Fruit fly (Drosophila melanogaster) whole organism, embryonic: Measurements from ENCODE around the gene CG14100.

Source experiments
- Aef1 ChIP-seq: fragments of 200-800 bp; sonication (Bioruptor generic); IDR thresholded peaks from 3 replicates; pipeline ENCODE4 v1.3.6; 2022; ENCODE audit warnings: missing biosample characterization, missing genetic modification characterization
- Atf3 ChIP-seq: fragments of 200-800 bp; sonication (Bioruptor generic); optimal IDR thresholded peaks from 3 replicates; lab custom pipeline; 2016; ENCODE audit warnings: missing biosample characterization, missing genetic modification characterization
- Bdp1 ChIP-seq: fragments of 200-800 bp; sonication (Bioruptor generic); optimal IDR thresholded peaks from 3 replicates; lab custom pipeline; 2016; ENCODE audit warnings: missing biosample characterization, missing genetic modification characterization
- CG12391 ChIP-seq: fragments of 200-800 bp; sonication (Bioruptor generic); optimal IDR thresholded peaks from 3 replicates; lab custom pipeline; 2018; ENCODE audit warnings: missing biosample characterization, mild to moderate bottlenecking, missing genetic modification characterization, moderate library complexity
- CG14050 ChIP-seq: fragments of 200-800 bp; sonication (Bioruptor generic); IDR thresholded peaks from 3 replicates; pipeline ENCODE4 v1.3.6; 2022; ENCODE audit warnings: missing biosample characterization, missing genetic modification characterization
- CG1602 ChIP-seq: fragments of 200-800 bp; sonication (Bioruptor generic); optimal IDR thresholded peaks from 3 replicates; lab custom pipeline; 2016; ENCODE audit warnings: missing biosample characterization, missing genetic modification characterization
- CG17829 ChIP-seq: fragments of 200-800 bp; optimal IDR thresholded peaks from 2 replicates; lab custom pipeline; 2019; ENCODE audit warnings: missing biosample characterization, mild to moderate bottlenecking, missing genetic modification characterization, moderate library complexity
- CG18764 ChIP-seq: fragments of 200-800 bp; sonication (Bioruptor generic); optimal IDR thresholded peaks from 3 replicates; lab custom pipeline; 2016; ENCODE audit warnings: missing biosample characterization, missing genetic modification characterization
- CG31224 ChIP-seq: fragments of 200-800 bp; sonication (Bioruptor generic); IDR thresholded peaks from 2 replicates; pipeline ENCODE4 v1.3.6; 2022; ENCODE audit warnings: missing biosample characterization, missing genetic modification characterization
- CG4360 ChIP-seq: fragments of 200-800 bp; sonication (Bioruptor generic); IDR thresholded peaks from 2 replicates; pipeline ENCODE4 v1.3.6; 2022; ENCODE audit warnings: missing biosample characterization, missing genetic modification characterization
- CG5245 ChIP-seq: fragments of 200-800 bp; sonication (Bioruptor generic); optimal IDR thresholded peaks from 3 replicates; lab custom pipeline; 2016; ENCODE audit warnings: missing biosample characterization, missing genetic modification characterization
- CG6854 ChIP-seq: fragments of 200-800 bp; sonication (Bioruptor generic); optimal IDR thresholded peaks from 3 replicates; lab custom pipeline; 2017; ENCODE audit warnings: missing biosample characterization, mild to moderate bottlenecking, missing genetic modification characterization
- CG7839 ChIP-seq: fragments of 200-800 bp; sonication (Bioruptor generic); optimal IDR thresholded peaks from 3 replicates; lab custom pipeline; 2018; ENCODE audit warnings: missing biosample characterization, mild to moderate bottlenecking, missing genetic modification characterization, moderate library complexity
- CG9437 ChIP-seq: fragments of 200-800 bp; sonication (Bioruptor generic); optimal IDR thresholded peaks from 2 replicates; lab custom pipeline; 2018; ENCODE audit warnings: missing biosample characterization, mild to moderate bottlenecking, missing genetic modification characterization
- CG9727 ChIP-seq: fragments of 200-800 bp; sonication (Bioruptor generic); optimal IDR thresholded peaks from 3 replicates; lab custom pipeline; 2017; ENCODE audit warnings: missing biosample characterization, mild to moderate bottlenecking, missing genetic modification characterization
- CTCF ChIP-seq: fragments of 200-800 bp; sonication (Bioruptor generic); optimal IDR thresholded peaks from 2 replicates; lab custom pipeline; 2017; ENCODE audit warnings: missing biosample characterization, mild to moderate bottlenecking, missing genetic modification characterization, moderate library complexity
- Chrac-16 ChIP-seq: fragments of 200-800 bp; sonication (Bioruptor generic); optimal IDR thresholded peaks from 3 replicates; lab custom pipeline; 2016; ENCODE audit warnings: missing biosample characterization, missing genetic modification characterization
- D19A ChIP-seq: fragments of 200-800 bp; optimal IDR thresholded peaks from 3 replicates; lab custom pipeline; 2019; ENCODE audit warnings: missing biosample characterization, mild to moderate bottlenecking, missing genetic modification characterization, moderate library complexity
- D19B ChIP-seq: fragments of 200-800 bp; sonication (Bioruptor generic); optimal IDR thresholded peaks from 2 replicates; lab custom pipeline; 2017; ENCODE audit warnings: missing biosample characterization, mild to moderate bottlenecking, missing genetic modification characterization
- Dek ChIP-seq: fragments of 200-800 bp; sonication (Bioruptor generic); optimal IDR thresholded peaks from 3 replicates; lab custom pipeline; 2019; ENCODE audit warnings: missing biosample characterization, mild to moderate bottlenecking, missing genetic modification characterization, moderate library complexity
- Dfd ChIP-seq, 2 experiments: fragments of >200 bp; optimal IDR thresholded peaks; 2 replicates each; lab custom pipeline; 2017; ENCODE audit warnings: missing biosample characterization in 2 of 2, missing genetic modification characterization in 2 of 2
- Drgx ChIP-seq: fragments of 200-800 bp; sonication (Bioruptor generic); IDR thresholded peaks from 2 replicates; pipeline ENCODE4 v1.3.6; 2022; ENCODE audit warnings: missing biosample characterization, missing genetic modification characterization
- ERR ChIP-seq: fragments of 200-800 bp; sonication (Bioruptor generic); optimal IDR thresholded peaks from 2 replicates; lab custom pipeline; 2016; ENCODE audit warnings: missing biosample characterization, missing genetic modification characterization
- Ets65A ChIP-seq: fragments of 200-800 bp; sonication (Bioruptor generic); peaks from one replicate; lab custom pipeline; 2016; ENCODE audit warnings: missing biosample characterization, missing genetic modification characterization
- Fer3 ChIP-seq: fragments of 200-800 bp; sonication (Bioruptor generic); optimal IDR thresholded peaks from 2 replicates; lab custom pipeline; 2018; ENCODE audit warnings: missing biosample characterization, mild to moderate bottlenecking, missing genetic modification characterization, moderate library complexity
- GATAe ChIP-seq: fragments of 200-800 bp; sonication (Bioruptor generic); conservative IDR thresholded peaks from 2 replicates; pipeline ENCODE4 v1.3.6; 2022; ENCODE audit warnings: missing biosample characterization, missing genetic modification characterization
- H2.0 ChIP-seq: fragments of 200-800 bp; sonication (Bioruptor generic); IDR thresholded peaks from 2 replicates; pipeline ENCODE4 v1.3.6; 2022; ENCODE audit warnings: missing biosample characterization, missing genetic modification characterization
- HLH54F ChIP-seq: fragments of 200-800 bp; sonication (Bioruptor generic); optimal IDR thresholded peaks from 3 replicates; lab custom pipeline; 2016; ENCODE audit warnings: missing biosample characterization, missing genetic modification characterization
- Hsf ChIP-seq: fragments of 200-800 bp; sonication (Bioruptor generic); optimal IDR thresholded peaks from 3 replicates; lab custom pipeline; 2016; ENCODE audit warnings: missing biosample characterization, missing genetic modification characterization
- Max ChIP-seq: fragments of 200-800 bp; sonication (Bioruptor generic); optimal IDR thresholded peaks from 2 replicates; lab custom pipeline; 2016; ENCODE audit warnings: missing biosample characterization, mild to moderate bottlenecking, missing genetic modification characterization
- Med ChIP-seq: fragments of 200-800 bp; sonication (Bioruptor generic); peaks from one replicate; lab custom pipeline; 2016; ENCODE audit warnings: missing biosample characterization, missing genetic modification characterization, mild to moderate bottlenecking, inconsistent platforms, moderate library complexity
- Meics ChIP-seq: fragments of 200-800 bp; sonication (Bioruptor generic); optimal IDR thresholded peaks from 2 replicates; lab custom pipeline; 2017; ENCODE audit warnings: missing biosample characterization, mild to moderate bottlenecking, missing genetic modification characterization
- Optix ChIP-seq: fragments of 200-800 bp; sonication (Bioruptor generic); IDR thresholded peaks from 3 replicates; pipeline ENCODE4 v1.3.6; 2022; ENCODE audit warnings: missing biosample characterization, missing genetic modification characterization
- Ptx1 ChIP-seq: fragments of 200-800 bp; sonication (Bioruptor generic); IDR thresholded peaks from 2 replicates; pipeline ENCODE4 v1.3.6; 2022; ENCODE audit warnings: missing biosample characterization, missing genetic modification characterization
- Rx ChIP-seq: fragments of 200-800 bp; sonication (Bioruptor generic); IDR thresholded peaks from 2 replicates; pipeline ENCODE4 v1.3.6; 2022; ENCODE audit warnings: missing biosample characterization, missing genetic modification characterization
- Trl ChIP-seq, 3 experiments: fragments of >200 bp in 2 of 3; fragments of 200-800 bp in 1 of 3; sonication (Bioruptor generic) in 1 of 3; optimal IDR thresholded peaks; 2 replicates in 1 of 3; 3 replicates in 2 of 3; lab custom pipeline; 2016 to 2017; ENCODE audit warnings: missing biosample characterization in 1 of 3, missing genetic modification characterization in 1 of 3
- abd-A ChIP-seq: fragments of 200-800 bp; sonication (Bioruptor generic); optimal IDR thresholded peaks from 3 replicates; lab custom pipeline; 2019; ENCODE audit warnings: missing biosample characterization, mild to moderate bottlenecking, missing genetic modification characterization, moderate library complexity
- al ChIP-seq: fragments of 200-800 bp; sonication (Bioruptor generic); IDR thresholded peaks from 2 replicates; pipeline ENCODE4 v1.3.6; 2022; ENCODE audit warnings: missing biosample characterization, missing genetic modification characterization
- ash1 ChIP-seq: fragments of 200-800 bp; sonication (Bioruptor generic); optimal IDR thresholded peaks from 2 replicates; lab custom pipeline; 2018; ENCODE audit warnings: missing biosample characterization, mild to moderate bottlenecking, missing genetic modification characterization
- az2 ChIP-seq: fragments of 200-800 bp; sonication (Bioruptor generic); optimal IDR thresholded peaks from 3 replicates; lab custom pipeline; 2016; ENCODE audit warnings: missing biosample characterization, missing genetic modification characterization
- croc ChIP-seq: fragments of 200-800 bp; sonication (Bioruptor generic); conservative IDR thresholded peaks from 3 replicates; pipeline ENCODE4 v1.3.6; 2022; ENCODE audit warnings: missing biosample characterization, missing genetic modification characterization
- dmrt99B ChIP-seq: fragments of 200-800 bp; sonication (Bioruptor generic); optimal IDR thresholded peaks from 2 replicates; lab custom pipeline; 2018; ENCODE audit warnings: missing biosample characterization, mild to moderate bottlenecking, missing genetic modification characterization, moderate library complexity
- fd64A ChIP-seq: fragments of 200-800 bp; sonication (Bioruptor generic); optimal IDR thresholded peaks from 3 replicates; lab custom pipeline; 2018; ENCODE audit warnings: missing biosample characterization, mild to moderate bottlenecking, missing genetic modification characterization
- knrl ChIP-seq: fragments of 200-800 bp; sonication (Bioruptor generic); IDR thresholded peaks from 3 replicates; pipeline ENCODE4 v1.3.6; 2022; ENCODE audit warnings: missing biosample characterization, missing genetic modification characterization; ENCODE audit not compliant: partially characterized antibody
- lab ChIP-seq: fragments of 200-800 bp; sonication (Bioruptor generic); optimal IDR thresholded peaks from 3 replicates; lab custom pipeline; 2017; ENCODE audit warnings: missing biosample characterization, missing genetic modification characterization, mild to moderate bottlenecking, moderate library complexity, missing genetic modification reagents
- row ChIP-seq: fragments of 200-800 bp; sonication (Bioruptor generic); IDR thresholded peaks from 3 replicates; pipeline ENCODE4 v1.3.6; 2022; ENCODE audit warnings: missing biosample characterization, missing genetic modification characterization
- sd ChIP-seq: fragments of 200-800 bp; sonication (Bioruptor generic); optimal IDR thresholded peaks from 3 replicates; lab custom pipeline; 2018; ENCODE audit warnings: missing biosample characterization, mild to moderate bottlenecking, missing genetic modification characterization, moderate library complexity
- sug ChIP-seq: fragments of 200-800 bp; optimal IDR thresholded peaks from 2 replicates; lab custom pipeline; 2019; ENCODE audit warnings: missing biosample characterization, mild to moderate bottlenecking, missing genetic modification characterization, moderate library complexity
- toy ChIP-seq: fragments of 200-800 bp; sonication (Bioruptor generic); IDR thresholded peaks from 2 replicates; pipeline ENCODE4 v1.3.6; 2022; ENCODE audit warnings: missing biosample characterization, missing genetic modification characterization
- ttk ChIP-seq: fragments of 200-800 bp; sonication (Bioruptor generic); IDR thresholded peaks from 2 replicates; pipeline ENCODE4 v2.1.2; 2022; ENCODE audit warnings: missing biosample characterization, missing genetic modification characterization
- tup ChIP-seq: fragments of 200-800 bp; sonication (Bioruptor generic); optimal IDR thresholded peaks from 2 replicates; lab custom pipeline; 2016; ENCODE audit warnings: missing biosample characterization, mild to moderate bottlenecking, missing genetic modification characterization, moderate library complexity

Gene CG14100

DNA sequence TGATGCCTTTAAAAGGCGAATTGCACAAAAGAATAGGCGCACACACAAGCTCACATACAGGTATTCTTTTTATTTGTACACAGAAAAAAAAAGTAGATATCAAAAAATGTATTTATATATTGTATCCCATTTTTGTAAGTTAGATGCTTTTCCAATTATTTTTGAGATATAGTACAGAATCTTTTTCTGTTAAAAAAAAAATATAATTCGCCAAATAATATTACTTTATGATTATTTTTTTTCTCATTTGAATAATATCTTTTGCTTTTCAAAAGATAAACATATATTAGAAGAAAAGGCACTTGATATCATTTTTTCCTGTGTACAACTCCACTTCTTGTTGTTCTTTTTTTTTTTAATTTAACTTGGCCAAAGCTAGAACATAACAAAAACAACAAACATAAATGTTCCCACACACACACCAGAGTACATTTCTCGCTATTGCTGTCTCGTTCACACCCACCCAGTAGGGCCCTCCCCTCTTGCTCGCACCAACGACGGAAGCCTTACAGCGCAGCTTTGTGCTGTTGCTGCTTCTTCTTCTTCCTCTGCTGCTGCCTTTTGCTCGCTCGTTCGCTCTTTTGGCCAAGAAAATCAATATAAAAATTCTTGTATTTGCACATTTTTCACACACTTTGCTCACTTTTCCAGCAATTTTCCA is 44.6 kb upstream of the CG14100 start (continued):
- peak; percentile 91 for TF ChIP-seq CG7839
- no peak for TF ChIP-seq tup
- TF ChIP-seq CG18764 (GFP tag; lab: Kevin White, UChicago) = peak; percentile 61
- TF ChIP-seq ttk (GFP tag; lab: Robert Waterston, UW) = peak; percentile 62; the same call in 1 of the 2 replicates
- TF ChIP-seq Optix (GFP tag; lab: Robert Waterston, UW) = no peak
- TF ChIP-seq CG14050 = no peak
- TF ChIP-seq Dfd (GFP tag; optimal IDR thresholded peaks at IDR 0.05; lab: Kevin White, UChicago) = no peak
- peak; percentile 82 for TF ChIP-seq lab (GFP tag; lab: Kevin White, UChicago)
- peak; percentile 62 for TF ChIP-seq CG31224 (GFP tag; lab: Robert Waterston, UW)
- TF ChIP-seq CG9437 = peak; percentile 54
- peak; percentile 66 for TF ChIP-seq row (GFP tag; lab: Robert Waterston, UW)
- peak; percentile 19 for TF ChIP-seq sd
- peak; percentile 1 for TF ChIP-seq Max (GFP tag; lab: Kevin White, UChicago)
- peak; percentile 29 for TF ChIP-seq CG5245 (GFP tag; lab: Kevin White, UChicago)
- TF ChIP-seq croc (GFP tag; lab: Robert Waterston, UW) = peak; percentile 60
- no peak for TF ChIP-seq Ets65A (GFP tag; lab: Kevin White, UChicago)
- peak; percentile 85 for TF ChIP-seq Fer3 (tag; lab: Kevin White, UChicago)
- TF ChIP-seq ash1 (GFP tag; lab: Kevin White, UChicago) = no peak
- peak; percentile 84 for TF ChIP-seq CG17829 (tag; lab: Kevin White, UChicago)
- peak; percentile 84 for TF ChIP-seq CG9727 (GFP tag; lab: Kevin White, UChicago)
- 0 out of 2 replicates have a peak, but pooled peaks have one; percentile 29 for TF ChIP-seq GATAe (GFP tag; lab: Robert Waterston, UW)
- TF ChIP-seq CTCF = no peak
- peak; percentile 89 for TF ChIP-seq Meics (GFP tag; lab: Kevin White, UChicago)
- TF ChIP-seq CG12391 (tag; lab: Kevin White, UChicago) = peak; percentile 82
- TF ChIP-seq Drgx (GFP tag; lab: Robert Waterston, UW) = peak; percentile 79; the same call in 1 of the 2 replicates
- no peak for TF ChIP-seq fd64A (GFP tag; lab: Kevin White, UChicago)
- TF ChIP-seq al (GFP tag; lab: Robert Waterston, UW) = peak; percentile 83; the same call in 1 of the 2 replicates
- TF ChIP-seq Aef1 (GFP tag; lab: Robert Waterston, UW) = peak; percentile 74
- TF ChIP-seq Dek (tag; lab: Kevin White, UChicago) = peak; percentile 84
- peak; percentile 8; the same call in 1 of the 2 replicates for TF ChIP-seq H2.0 (GFP tag; lab: Robert Waterston, UW)
- peak; percentile 87 for TF ChIP-seq dmrt99B (tag; lab: Kevin White, UChicago)
- TF ChIP-seq Ptx1 = peak; percentile 89
- no peak for TF ChIP-seq sug (tag; lab: Kevin White, UChicago)
- no peak for TF ChIP-seq Bdp1 (GFP tag; lab: Kevin White, UChicago)
- peak; percentile 47 for TF ChIP-seq CG1602 (GFP tag; lab: Kevin White, UChicago)
- no peak for TF ChIP-seq abd-A (tag; lab: Kevin White, UChicago)
- TF ChIP-seq HLH54F = no peak
- TF ChIP-seq CG4360 (GFP tag; lab: Robert Waterston, UW) = peak; percentile 48
- peak; percentile 54 for TF ChIP-seq CG6854 (GFP tag; lab: Kevin White, UChicago)
- peak; percentile 81 for TF ChIP-seq Med
- TF ChIP-seq D19B (GFP tag; lab: Kevin White, UChicago) = peak; percentile 62
- no peak for TF ChIP-seq knrl (GFP tag; lab: Robert Waterston, UW)
- TF ChIP-seq Rx (GFP tag; lab: Robert Waterston, UW) = no peak
- peak; percentile 78 for TF ChIP-seq D19A (tag; lab: Kevin White, UChicago)
- TF ChIP-seq Chrac-16 (GFP tag; lab: Kevin White, UChicago) = peak; percentile 48
- no peak for TF ChIP-seq Hsf (GFP tag; lab: Kevin White, UChicago)
- TF ChIP-seq toy (GFP tag; lab: Robert Waterston, UW) = peak; percentile 47; the same call in 1 of the 2 replicates
- peak; percentile 46 for TF ChIP-seq az2 (GFP tag; lab: Kevin White, UChicago)
- TF ChIP-seq Trl (optimal IDR thresholded peaks at IDR 0.05; lab: Kevin White, UChicago) = no peak
- no peak for TF ChIP-seq Trl (GFP tag; optimal IDR thresholded peaks at IDR 0.05; lab: Kevin White, UChicago)
- no peak for TF ChIP-seq ERR (GFP tag; lab: Kevin White, UChicago)
- no peak for TF ChIP-seq Atf3 (GFP tag; lab: Kevin White, UChicago)
